Worm (Caenorhabditis elegans): ENCODE data around the gene F21C10.4.

The F21C10.4 gene

DNA sequence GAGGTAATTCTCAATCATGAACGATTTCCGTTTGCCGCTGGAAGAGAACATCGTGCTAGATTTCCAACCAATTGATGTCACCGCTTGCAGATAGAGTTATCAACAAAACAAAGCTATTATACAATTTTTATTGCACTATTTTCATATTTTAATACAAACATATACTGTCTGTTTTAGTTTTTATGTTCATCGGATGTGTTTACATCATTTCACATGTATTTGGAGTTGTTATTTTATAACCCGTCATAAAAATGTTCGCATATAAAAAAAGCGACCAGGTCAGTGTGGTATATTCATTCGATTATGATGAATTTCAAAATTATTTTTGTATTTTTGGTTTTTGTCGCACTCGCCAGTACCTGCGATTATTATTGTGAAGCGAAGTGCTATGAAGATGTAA is 3.2 kb upstream of the F21C10.4 start, which contains the start of gene F21C10.11:
Gene F21C10.11 (plus strand): TSS at position 301 of the 400 bp plus-strand sequence.
- peak; percentile 76 for TF ChIP-seq aha-1 (tag)
- no peak for TF ChIP-seq dmd-8 (GFP tag; IDR thresholded peaks at IDR 0.05)

DNA sequence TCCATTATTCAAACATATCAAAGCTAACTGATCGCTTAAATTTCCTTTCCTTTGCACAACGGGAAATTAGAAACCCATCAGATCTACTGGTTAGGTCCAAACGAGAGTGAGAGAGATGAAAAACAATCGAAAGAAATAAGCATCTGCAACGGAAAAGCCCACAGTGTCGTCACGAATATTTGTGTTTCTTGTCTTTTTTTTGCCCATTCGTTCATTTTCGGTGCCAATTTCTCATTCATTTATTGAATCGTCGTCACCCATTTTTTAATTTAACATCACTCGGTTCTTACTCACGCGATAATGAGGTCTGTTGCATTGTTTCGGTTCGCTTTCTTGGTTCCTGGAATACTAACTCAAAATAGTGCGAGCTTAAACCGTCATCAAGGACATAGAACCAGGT is 2.2 kb upstream of the F21C10.4 start, which contains the start of gene F21C10.6:
Gene F21C10.6 (plus strand): TSS at position 301 of the 400 bp plus-strand sequence.
- no peak for TF ChIP-seq tra-1 (GFP tag; IDR thresholded peaks at IDR 0.05)
- no peak for TF ChIP-seq ama-1 (optimal IDR thresholded peaks at IDR 0.05)
- TF ChIP-seq gei-8 (GFP tag; optimal IDR thresholded peaks at IDR 0.05), result no peak
- no peak for TF ChIP-seq T26A8.4 (GFP tag; IDR thresholded peaks at IDR 0.05)
- no peak for TF ChIP-seq snpc-1.2 (GFP tag; IDR thresholded peaks at IDR 0.05)
- no peak for TF ChIP-seq lin-13 (GFP tag; optimal IDR thresholded peaks at IDR 0.05)
- TF ChIP-seq mdl-1 (tag; optimal IDR thresholded peaks at IDR 0.05), result no peak
- no peak for TF ChIP-seq dve-1 (tag; optimal IDR thresholded peaks at IDR 0.05; ENCODE audit: insufficient read depth)
- TF ChIP-seq mxl-3 (GFP tag; optimal IDR thresholded peaks at IDR 0.05), result no peak
- TF ChIP-seq spr-3 (GFP tag; optimal IDR thresholded peaks at IDR 0.05), result no peak
- no peak for TF ChIP-seq Y48G9A.11 (GFP tag; IDR thresholded peaks at IDR 0.05)
- TF ChIP-seq nhr-10 (tag; optimal IDR thresholded peaks at IDR 0.05), result no peak

DNA sequence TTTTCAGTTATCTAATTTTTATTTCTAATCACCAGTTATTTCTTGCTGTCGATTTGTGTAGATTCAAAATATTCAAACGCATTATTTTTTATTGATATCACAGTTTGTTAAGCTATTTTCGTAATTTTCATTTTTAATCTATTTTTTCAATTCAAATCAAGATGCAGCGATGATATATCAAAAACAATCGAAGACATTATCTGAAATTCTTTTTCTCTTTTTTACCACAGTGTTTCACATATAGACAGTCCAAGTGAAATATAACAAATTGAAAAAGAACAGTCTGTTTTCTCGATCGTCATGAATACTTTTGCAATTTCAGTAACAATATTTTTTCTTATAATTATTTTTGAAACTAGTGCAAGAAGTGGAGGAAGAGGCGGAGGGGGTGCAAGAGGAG is 1.1 kb upstream of the F21C10.4 start, which contains the start of gene F21C10.5:
Gene F21C10.5 (plus strand): TSS at position 301 of the 400 bp plus-strand sequence.
- no peak for TF ChIP-seq nhr-48 (tag; optimal IDR thresholded peaks at IDR 0.05)
- no peak for TF ChIP-seq nhr-102 (tag; optimal IDR thresholded peaks at IDR 0.05)
- no peak for TF ChIP-seq ctbp-1 (GFP tag; IDR thresholded peaks at IDR 0.05)
- no peak for TF ChIP-seq zag-1 (tag; optimal IDR thresholded peaks at IDR 0.05)
- TF ChIP-seq jun-1 (tag; optimal IDR thresholded peaks at IDR 0.05), result no peak
- no peak for TF ChIP-seq rbr-2 (tag; optimal IDR thresholded peaks at IDR 0.05)
- no peak for TF ChIP-seq mdt-29 (GFP tag; IDR thresholded peaks at IDR 0.05)

DNA sequence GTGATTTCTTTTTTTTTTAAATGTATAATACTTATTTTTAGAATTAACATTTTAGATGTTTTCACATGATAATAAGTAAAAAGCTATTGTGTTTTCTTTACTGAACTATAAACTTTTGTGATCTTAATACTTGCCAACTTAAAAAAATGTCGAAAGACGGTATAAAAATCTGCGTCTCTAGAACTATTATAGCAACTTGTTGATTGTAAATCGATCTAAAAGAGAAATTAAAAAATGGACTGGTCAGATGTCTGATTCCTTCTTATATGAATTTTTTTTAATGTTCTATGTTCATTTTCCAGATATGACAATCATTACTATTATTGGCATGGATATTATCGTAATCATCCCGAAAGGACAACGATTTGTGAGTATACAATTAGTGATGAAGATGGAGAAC is 1.4 kb downstream of the F21C10.4 start, which contains the start of gene F21C10.3:
Gene F21C10.3 (plus strand): TSS at position 301 of the 400 bp plus-strand sequence.
- TF ChIP-seq aha-1 (tag) (peak; percentile 13), mxl-2 (GFP tag; conservative IDR thresholded peaks at IDR 0.05) (no peak)

DNA sequence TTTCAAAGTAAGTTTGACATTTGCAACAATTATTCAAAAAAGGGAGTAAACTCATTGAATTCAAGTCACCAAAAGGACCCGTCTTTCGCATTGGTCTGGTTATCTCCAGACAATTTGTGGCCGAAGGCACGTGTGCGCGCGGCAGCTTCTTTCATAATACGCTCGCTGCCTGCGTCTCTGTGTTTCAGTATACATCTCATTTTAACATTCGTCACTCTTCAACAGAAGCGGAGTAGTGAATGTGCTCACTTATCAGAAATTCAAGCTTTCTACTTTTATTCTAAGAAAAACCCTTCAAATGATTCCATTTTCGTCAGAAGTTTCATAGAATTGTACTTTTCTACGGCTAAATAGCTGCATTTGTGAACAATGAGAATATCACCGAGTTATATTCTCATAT is 2.1 kb downstream of the F21C10.4 start:
- TF ChIP-seq nhr-41 (GFP tag; IDR thresholded peaks at IDR 0.05), result no peak
- no peak for TF ChIP-seq zip-2 (tag; optimal IDR thresholded peaks at IDR 0.05)
- no peak for TF ChIP-seq dve-1 (tag; optimal IDR thresholded peaks at IDR 0.05; ENCODE audit: insufficient read depth)
- no peak for TF ChIP-seq ceh-82 (tag; optimal IDR thresholded peaks at IDR 0.05)
- peak; percentile 64 to 93 for TF ChIP-seq mdl-1 (tag; optimal IDR thresholded peaks at IDR 0.05)
- no peak for TF ChIP-seq vab-7 (GFP tag; IDR thresholded peaks at IDR 0.05)
- TF ChIP-seq sdz-12 (GFP tag; optimal IDR thresholded peaks at IDR 0.05), result no peak
- TF ChIP-seq attf-4 (tag; optimal IDR thresholded peaks at IDR 0.05), result no peak
- peak; percentile 41; the same call in 1 of the 2 replicates for TF ChIP-seq dmd-6 (GFP tag; IDR thresholded peaks at IDR 0.05)
- no peak for TF ChIP-seq nhr-102 (tag; optimal IDR thresholded peaks at IDR 0.05)
- TF ChIP-seq ceh-20 (GFP tag; IDR thresholded peaks at IDR 0.05), result no peak
- no peak for TF ChIP-seq nhr-77 (tag; optimal IDR thresholded peaks at IDR 0.05)
- TF ChIP-seq skn-1 (tag; optimal IDR thresholded peaks at IDR 0.05), result no peak
- TF ChIP-seq mes-2 (tag; optimal IDR thresholded peaks at IDR 0.05; ENCODE audit: poor library complexity, severe bottlenecking), result no peak
- peak; percentile 11 for TF ChIP-seq F37D6.2 (tag; optimal IDR thresholded peaks at IDR 0.05)
- TF ChIP-seq ceh-44 (GFP tag; IDR thresholded peaks at IDR 0.05), result no peak
- TF ChIP-seq snpc-1.2 (GFP tag; IDR thresholded peaks at IDR 0.05), result peak; percentile 45; the same call in 1 of the 2 replicates
- peak; percentile 77 for TF ChIP-seq mxl-3 (GFP tag; optimal IDR thresholded peaks at IDR 0.05)
- TF ChIP-seq duxl-1 (tag; optimal IDR thresholded peaks at IDR 0.05; ENCODE audit: poor library complexity), result no peak
- peak; percentile 69 for TF ChIP-seq hmg-1.1 (GFP tag; IDR thresholded peaks at IDR 0.05)
- TF ChIP-seq mep-1 (tag; optimal IDR thresholded peaks at IDR 0.05), result no peak
- TF ChIP-seq nhr-76 (tag; optimal IDR thresholded peaks at IDR 0.05), result no peak
- TF ChIP-seq fkh-10 (GFP tag; optimal IDR thresholded peaks at IDR 0.05), result peak; percentile 15
- no peak for TF ChIP-seq snpc-4 (tag; optimal IDR thresholded peaks at IDR 0.05)
- TF ChIP-seq ces-1 (GFP tag; optimal IDR thresholded peaks at IDR 0.05), result peak; percentile 44
- TF ChIP-seq nhr-28 (tag; optimal IDR thresholded peaks at IDR 0.05), result no peak
- no peak for TF ChIP-seq nhr-25 (tag; optimal IDR thresholded peaks at IDR 0.05; ENCODE audit: borderline replicate concordance, insufficient read depth)
